Fruit fly (Drosophila melanogaster): ENCODE data around the gene CG17375.

CG17375 gene

dm6 chr2L:6853917-6854316, 48.3 kb upstream of the CG17375 start (continued):
- peak; percentile 96 for TF ChIP-seq CG14710 (tag; optimal IDR thresholded peaks at IDR 0.05)
- peak; percentile 3 for TF ChIP-seq Elba2 (GFP tag; optimal IDR thresholded peaks at IDR 0.05)
- peak; percentile 63 for TF ChIP-seq CG4617 (GFP tag; optimal IDR thresholded peaks at IDR 0.05; ENCODE audit: borderline replicate concordance)
- peak; percentile 41 for TF ChIP-seq sens (GFP tag)
- peak; percentile 17 for TF ChIP-seq CG17912 (GFP tag; optimal IDR thresholded peaks at IDR 0.05)
- TF ChIP-seq Nf-YA (GFP tag; IDR thresholded peaks at IDR 0.05): no peak
- peak; percentile 99 for TF ChIP-seq dm (GFP tag; optimal IDR thresholded peaks at IDR 0.05)
- 0 out of 3 replicates have a peak, but pooled peaks have one; percentile 17 for TF ChIP-seq Dbx (GFP tag; IDR thresholded peaks at IDR 0.05)
- TF ChIP-seq knrl (GFP tag; IDR thresholded peaks at IDR 0.05; ENCODE audit: partially characterized antibody): peak; percentile 34; the same call in 1 of the 3 replicates
- no peak for TF ChIP-seq BtbVII (GFP tag; optimal IDR thresholded peaks at IDR 0.05)

DNA sequence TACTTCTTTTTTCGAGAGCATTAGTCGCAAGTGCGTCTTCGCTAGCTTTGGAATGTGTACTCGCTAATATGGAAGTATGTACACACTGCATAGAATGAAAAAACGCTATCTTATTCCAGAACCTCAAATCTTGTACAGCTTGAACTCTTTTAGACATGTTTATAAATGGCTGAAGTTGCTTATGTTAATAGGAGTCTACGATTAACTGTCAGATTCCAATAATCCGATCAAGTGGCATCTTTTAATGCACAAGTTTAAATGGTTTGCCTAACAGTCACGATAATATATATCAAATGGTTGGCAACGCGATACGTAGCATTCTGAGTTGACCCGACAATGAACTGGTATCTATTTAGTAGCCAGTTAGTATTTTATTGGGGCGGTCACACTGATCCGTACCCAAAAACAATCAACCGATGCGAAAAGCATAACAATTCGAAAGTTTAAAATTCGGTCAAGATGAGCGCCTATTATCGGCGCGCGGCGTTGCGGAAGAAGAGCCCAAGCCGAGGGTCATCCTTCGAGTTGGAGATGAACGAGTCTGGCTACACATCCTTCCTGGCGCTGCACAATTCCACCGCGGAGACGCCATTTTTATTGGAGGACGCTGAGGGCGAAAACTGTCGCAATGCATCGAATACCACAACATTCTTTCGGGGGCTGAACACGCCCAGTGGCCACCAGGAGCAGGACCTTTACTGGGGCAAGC, 46.5 kb upstream of the CG17375 start, which contains the start of gene Rca1:
Rca1 (plus strand) TSS at position 353 of the 709 bp plus-strand sequence.
- TF ChIP-seq CG12299 (tag; optimal IDR thresholded peaks at IDR 0.05) (no peak), Sin3A (optimal IDR thresholded peaks at IDR 0.05) (peak; percentile 88), nerfin-1 (tag; optimal IDR thresholded peaks at IDR 0.05) (peak; percentile 60), vnd (GFP tag; IDR thresholded peaks at IDR 0.05; ENCODE audit: partially characterized antibody) (no peak), CG12659 (GFP tag; optimal IDR thresholded peaks at IDR 0.05) (peak; percentile 73), CG4854 (GFP tag; optimal IDR thresholded peaks at IDR 0.05) (peak; percentile 96), sens (GFP tag) (peak; percentile 79), CG13287 (GFP tag; IDR thresholded peaks at IDR 0.05; ENCODE audit: partially characterized antibody) (peak; percentile 58), ranshi (GFP tag; IDR thresholded peaks at IDR 0.05) (no peak), Dip3 (GFP tag; optimal IDR thresholded peaks at IDR 0.05) (no peak), E2f2 (GFP tag; IDR thresholded peaks at IDR 0.05) (peak; percentile 32; the same call in 1 of the 2 replicates), CG10267 (tag; optimal IDR thresholded peaks at IDR 0.05) (peak; percentile 53), CG4404 (GFP tag; IDR thresholded peaks at IDR 0.05) (no peak), CG2116 (GFP tag; optimal IDR thresholded peaks at IDR 0.05) (peak; percentile 66), CG17186 (GFP tag; optimal IDR thresholded peaks at IDR 0.05) (peak; percentile 8), Doc3 (GFP tag; IDR thresholded peaks at IDR 0.05; ENCODE audit: partially characterized antibody) (0 out of 3 replicates have a peak, but pooled peaks have one; percentile 27), unc-4 (GFP tag; IDR thresholded peaks at IDR 0.05; ENCODE audit: partially characterized antibody) (peak; percentile 44; the same call in 1 of the 2 replicates), CG14710 (tag; optimal IDR thresholded peaks at IDR 0.05) (peak; percentile 100), pros (GFP tag; optimal IDR thresholded peaks at IDR 0.05) (no peak), pzg (GFP tag; optimal IDR thresholded peaks at IDR 0.05) (peak; percentile 85), Camta (GFP tag; optimal IDR thresholded peaks at IDR 0.05) (no peak), salm (tag; optimal IDR thresholded peaks at IDR 0.05) (no peak), Poxn (GFP tag; IDR thresholded peaks at IDR 0.05) (no peak), pita (GFP tag; optimal IDR thresholded peaks at IDR 0.05) (peak; percentile 90), CG30020 (tag; optimal IDR thresholded peaks at IDR 0.05) (peak; percentile 25), insv (GFP tag; optimal IDR thresholded peaks at IDR 0.05) (peak in 1 of 2 experiments; percentile 46), CG15514 (GFP tag; optimal IDR thresholded peaks at IDR 0.05) (peak; percentile 88), Lim3 (GFP tag; IDR thresholded peaks at IDR 0.05) (no peak), HmgZ (tag; optimal IDR thresholded peaks at IDR 0.05) (peak; percentile 62), CG30403 (GFP tag; optimal IDR thresholded peaks at IDR 0.05) (peak; percentile 1), CG5953 (GFP tag; IDR thresholded peaks at IDR 0.05) (0 out of 2 replicates have a peak, but pooled peaks have one; percentile 16), trem (tag; optimal IDR thresholded peaks at IDR 0.05) (peak; percentile 80), croc (GFP tag; conservative IDR thresholded peaks at IDR 0.05) (no peak), Chrac-16 (GFP tag; optimal IDR thresholded peaks at IDR 0.05) (no peak), sim (GFP tag; IDR thresholded peaks at IDR 0.05) (no peak), CG16813 (GFP tag; IDR thresholded peaks at IDR 0.05; ENCODE audit: partially characterized antibody) (0 out of 3 replicates have a peak, but pooled peaks have one; percentile 57), CG3847 (GFP tag; IDR thresholded peaks at IDR 0.05) (peak; percentile 38; the same call in 1 of the 2 replicates), Hr39 (optimal IDR thresholded peaks at IDR 0.05) (no peak), grau (tag; optimal IDR thresholded peaks at IDR 0.05) (peak; percentile 3), sna (GFP tag; IDR thresholded peaks at IDR 0.05; ENCODE audit: partially characterized antibody) (no peak)
